Worm (Caenorhabditis elegans) whole organism, young adult: ENCODE measurements around the gene F01E11.18.

Experiments used
- B0019.2 ChIP-seq: fragments of 200-800 bp; sonication (Bioruptor generic); conservative IDR thresholded peaks from 2 replicates; pipeline ENCODE4 v1.3.6; 2022; ENCODE audit warnings: missing genetic modification reagents, missing genetic modification characterization, missing compliant biosample characterization
- C06A6.2 ChIP-seq: fragments of 200-800 bp; sonication (Bioruptor generic); conservative IDR thresholded peaks from 2 replicates; pipeline ENCODE4 v1.3.6; 2022; ENCODE audit warnings: missing genetic modification characterization, missing compliant biosample characterization
- D2030.7 ChIP-seq: fragments of 200-800 bp; sonication (Bioruptor generic); IDR thresholded peaks from 2 replicates; pipeline ENCODE4 v1.3.6; 2022; ENCODE audit warnings: missing genetic modification reagents, missing genetic modification characterization, missing compliant biosample characterization
- F22D6.2 ChIP-seq: sonication (generic microtip); optimal IDR thresholded peaks from 2 replicates; lab custom pipeline; 2016; ENCODE audit warnings: mild to moderate bottlenecking, missing genetic modification characterization, missing compliant biosample characterization
- F57A8.1 ChIP-seq: fragments of 200-800 bp; sonication (Bioruptor generic); optimal IDR thresholded peaks from 2 replicates; lab custom pipeline; 2018; ENCODE audit warnings: mild to moderate bottlenecking, missing genetic modification characterization, moderate library complexity, missing compliant biosample characterization
- T26A5.8 ChIP-seq: sonication (generic microtip); optimal IDR thresholded peaks from 2 replicates; lab custom pipeline; 2016; ENCODE audit warnings: missing genetic modification characterization, missing compliant biosample characterization
- bed-2 ChIP-seq: fragments of 200-800 bp; sonication (Bioruptor generic); IDR thresholded peaks from 2 replicates; pipeline ENCODE4 v1.3.6; 2022; ENCODE audit warnings: missing genetic modification reagents, missing genetic modification characterization, missing compliant biosample characterization
- cebp-1 ChIP-seq, 2 experiments: fragments of 200-800 bp in 1 of 2; sonication (Bioruptor generic) in 1 of 2; sonication (generic microtip) in 1 of 2; IDR thresholded peaks in 1 of 2; optimal IDR thresholded peaks in 1 of 2; 2 replicates each; pipeline versions ENCODE4 v1.3.6 to Lab custom; 2017 to 2022; ENCODE audit warnings: missing compliant biosample characterization in 2 of 2, missing genetic modification characterization in 2 of 2, mild to moderate bottlenecking in 1 of 2, missing genetic modification reagents in 1 of 2, moderate library complexity in 1 of 2
- cebp-2 ChIP-seq: fragments of 200-800 bp; sonication (Bioruptor generic); IDR thresholded peaks from 2 replicates; pipeline ENCODE4 v1.3.6; 2022; ENCODE audit warnings: missing genetic modification characterization, missing compliant biosample characterization
- ceh-27 ChIP-seq: fragments of 200-800 bp; sonication (Bioruptor generic); optimal IDR thresholded peaks from 2 replicates; lab custom pipeline; 2018; ENCODE audit warnings: mild to moderate bottlenecking, missing genetic modification characterization, moderate library complexity, missing compliant biosample characterization
- ceh-91 ChIP-seq: fragments of 200-800 bp; sonication (Bioruptor generic); IDR thresholded peaks from 2 replicates; pipeline ENCODE4 v1.3.6; 2022; ENCODE audit warnings: missing genetic modification reagents, missing genetic modification characterization, missing compliant biosample characterization
- die-1 ChIP-seq: sonication (generic microtip); optimal IDR thresholded peaks from 2 replicates; lab custom pipeline; 2016; ENCODE audit warnings: missing genotype, mild to moderate bottlenecking, missing genetic modification characterization, missing compliant biosample characterization
- dpl-1 ChIP-seq: fragments of 150-350 bp; optimal IDR thresholded peaks from 2 replicates; lab custom pipeline; 2014; ENCODE audit warnings: missing biosample characterization, missing genetic modification reagents, missing genetic modification characterization
- him-1 ChIP-seq: sonication (generic microtip); optimal IDR thresholded peaks from 2 replicates; lab custom pipeline; 2016; ENCODE audit warnings: missing genotype, missing genetic modification reagents, missing genetic modification characterization, missing compliant biosample characterization
- hmg-1.2 ChIP-seq: fragments of 200-800 bp; sonication (Bioruptor generic); IDR thresholded peaks from 2 replicates; pipeline ENCODE4 v1.3.6; 2022; ENCODE audit warnings: missing genetic modification reagents, missing genetic modification characterization, missing compliant biosample characterization
- hsf-1 ChIP-seq: fragments of 200-800 bp; sonication (Bioruptor generic); IDR thresholded peaks from 2 replicates; pipeline ENCODE4 v1.3.6; 2022; ENCODE audit warnings: missing genetic modification reagents, missing genetic modification characterization, missing compliant biosample characterization
- let-526 ChIP-seq: fragments of 200-800 bp; sonication (Bioruptor generic); IDR thresholded peaks from 2 replicates; pipeline ENCODE4 v1.3.6; 2022; ENCODE audit warnings: missing genetic modification reagents, missing genetic modification characterization, missing compliant biosample characterization
- lin-54 ChIP-seq: fragments of 200-800 bp; sonication (Bioruptor generic); optimal IDR thresholded peaks from 2 replicates; lab custom pipeline; 2018; ENCODE audit warnings: mild to moderate bottlenecking, missing genetic modification characterization, missing compliant biosample characterization
- lsl-1 ChIP-seq: fragments of 200-800 bp; sonication (Bioruptor generic); optimal IDR thresholded peaks from 2 replicates; lab custom pipeline; 2018; ENCODE audit warnings: mild to moderate bottlenecking, missing genetic modification characterization, moderate library complexity, missing compliant biosample characterization
- madf-10 ChIP-seq: sonication (generic microtip); optimal IDR thresholded peaks from 2 replicates; lab custom pipeline; 2016; ENCODE audit warnings: mild to moderate bottlenecking, missing genetic modification characterization, missing compliant biosample characterization
- nfya-1 ChIP-seq: sonication (generic microtip); optimal IDR thresholded peaks from 2 replicates; lab custom pipeline; 2017; ENCODE audit warnings: antibody characterized with exemption, missing compliant biosample characterization, missing genetic modification characterization, borderline replicate concordance; ENCODE audit not compliant: insufficient read depth
- nhr-179 ChIP-seq: sonication (generic microtip); optimal IDR thresholded peaks from 2 replicates; lab custom pipeline; 2016; ENCODE audit warnings: mild to moderate bottlenecking, missing genetic modification characterization, missing compliant biosample characterization
- nhr-27 ChIP-seq: fragments of 200-800 bp; sonication (Bioruptor generic); optimal IDR thresholded peaks from 2 replicates; lab custom pipeline; 2018; ENCODE audit warnings: mild to moderate bottlenecking, missing genetic modification characterization, moderate library complexity, missing compliant biosample characterization
- pha-4 ChIP-seq: fragments of 150-350 bp; sonication (generic microtip); optimal IDR thresholded peaks from 2 replicates; lab custom pipeline; 2014; ENCODE audit warnings: missing biosample characterization, missing genetic modification reagents, missing genetic modification characterization
- rpc-1 ChIP-seq, 2 experiments: fragments of 150-350 bp in 1 of 2; sonication (generic microtip) in 1 of 2; optimal IDR thresholded peaks; 2 replicates each; lab custom pipeline; 2014 to 2018; ENCODE audit warnings: missing biosample characterization in 1 of 2, missing genetic modification characterization in 1 of 2, missing genetic modification reagents in 1 of 2, missing genotype in 1 of 2
- snpc-1.3 ChIP-seq: sonication (generic microtip); optimal IDR thresholded peaks from 2 replicates; lab custom pipeline; 2017; ENCODE audit warnings: missing genetic modification characterization, mild to moderate bottlenecking, missing compliant biosample characterization, antibody characterized with exemption, moderate library complexity, missing genotype, missing genetic modification reagents; ENCODE audit not compliant: insufficient read depth
- snpc-4 ChIP-seq, 5 experiments: fragments of 150-350 bp in 1 of 5; sonication (generic microtip) in 4 of 5; optimal IDR thresholded peaks; 2 replicates each; lab custom pipeline; 2014 to 2018; ENCODE audit warnings: missing genetic modification characterization in 5 of 5, missing biosample characterization in 3 of 5, antibody characterized with exemption in 2 of 5, mild to moderate bottlenecking in 2 of 5, missing compliant biosample characterization in 2 of 5, missing genotype in 2 of 5, moderate library complexity in 2 of 5, missing genetic modification reagents in 1 of 5
- tbp1 ChIP-seq: fragments of 200-800 bp; sonication (Bioruptor generic); optimal IDR thresholded peaks from 2 replicates; lab custom pipeline; 2018; ENCODE audit warnings: mild to moderate bottlenecking, missing genetic modification characterization, missing compliant biosample characterization
- unc-62 ChIP-seq: fragments of 150-350 bp; optimal IDR thresholded peaks from 2 replicates; lab custom pipeline; 2014; ENCODE audit warnings: missing biosample characterization, missing genetic modification reagents, missing genetic modification characterization
- xnd-1 ChIP-seq: sonication (generic microtip); optimal IDR thresholded peaks from 2 replicates; lab custom pipeline; 2016; ENCODE audit warnings: missing genotype, missing genetic modification reagents, missing genetic modification characterization, missing compliant biosample characterization
- ztf-25 ChIP-seq: fragments of 200-800 bp; sonication (Bioruptor generic); IDR thresholded peaks from 2 replicates; pipeline ENCODE4 v1.3.6; 2022; ENCODE audit warnings: missing genetic modification reagents, missing genetic modification characterization, missing compliant biosample characterization
- ztf-3 ChIP-seq: fragments of 200-800 bp; sonication (Bioruptor generic); optimal IDR thresholded peaks from 2 replicates; lab custom pipeline; 2018; ENCODE audit warnings: mild to moderate bottlenecking, missing genetic modification characterization, missing compliant biosample characterization

F01E11.18 gene

DNA sequence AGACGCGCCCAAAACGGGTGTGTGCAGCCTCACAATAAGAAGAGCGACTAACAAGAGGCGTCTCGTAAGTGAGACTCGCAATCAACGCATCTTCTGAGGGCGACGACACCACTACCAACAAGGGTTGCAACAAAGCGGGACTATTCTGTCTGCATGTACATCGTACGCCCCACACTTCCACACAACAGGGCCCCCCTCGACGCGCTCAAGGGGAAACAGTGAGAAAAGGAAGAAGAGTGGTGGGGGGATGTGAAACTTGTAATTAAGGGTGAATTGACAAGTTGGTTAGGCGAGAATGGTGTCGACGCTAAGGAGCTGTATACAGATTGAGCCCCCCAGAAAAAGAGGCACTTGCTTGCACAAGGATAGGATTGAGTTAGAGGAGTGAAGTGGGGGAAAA lies 36.1 kb upstream of the F01E11.18 start:
- TF ChIP-seq cebp-1 (GFP tag; IDR thresholded peaks at IDR 0.05; lab: Robert Waterston, UW) (no peak), cebp-1 (tag; optimal IDR thresholded peaks at IDR 0.05; lab: Kevin White, UChicago) (no peak), bed-2 (GFP tag; lab: Robert Waterston, UW) (no peak), F57A8.1 (GFP tag; lab: Kevin White, UChicago) (no peak), tbp1 (GFP tag; lab: Kevin White, UChicago) (no peak), ceh-91 (GFP tag; lab: Robert Waterston, UW) (no peak), B0019.2 (GFP tag; lab: Robert Waterston, UW) (no peak), snpc-1.3 (tag; lab: Kevin White, UChicago) (no peak), madf-10 (tag; lab: Kevin White, UChicago) (no peak), dpl-1 (GFP tag; lab: Kevin White, UChicago) (no peak), F22D6.2 (no peak), lsl-1 (GFP tag; lab: Kevin White, UChicago) (no peak), hsf-1 (GFP tag; lab: Robert Waterston, UW) (no peak), C06A6.2 (GFP tag; lab: Robert Waterston, UW) (no peak), unc-62 (no peak), him-1 (tag; lab: Kevin White, UChicago) (no peak)
- TF ChIP-seq, all 124 proteins: peak for 0

DNA sequence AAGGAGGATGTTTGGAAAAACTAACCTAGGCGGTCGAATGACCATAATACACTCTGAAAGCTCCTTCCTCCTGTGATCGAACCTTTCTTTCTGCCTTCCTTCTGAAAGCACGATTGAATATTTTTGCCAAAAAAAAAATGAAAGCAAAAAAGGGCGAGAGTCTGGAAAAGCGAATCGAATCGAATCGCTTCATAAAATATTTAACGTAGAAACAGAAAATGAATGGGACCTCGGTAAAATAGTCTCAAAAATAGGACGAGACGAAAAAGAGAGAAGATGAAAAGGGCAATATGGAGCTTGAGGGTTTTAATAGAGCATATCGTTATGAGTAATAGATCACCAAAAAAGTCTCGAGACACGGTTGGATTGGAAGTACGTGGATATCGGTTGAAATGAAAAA lies 33.1 kb upstream of the F01E11.18 start, which contains the start of gene inx-1:
Gene inx-1, minus strand, starts transcription at position 101 of the 400 bp plus-strand sequence.
- TF ChIP-seq ztf-3 (no peak), rpc-1 (optimal IDR thresholded peaks at IDR 0.05; lab: Kevin White, UChicago) (no peak), rpc-1 (tag; optimal IDR thresholded peaks at IDR 0.05; lab: Kevin White, UChicago) (no peak), pha-4 (tag; lab: Kevin White, UChicago) (no peak), nhr-179 (tag; lab: Kevin White, UChicago) (no peak), B0019.2 (GFP tag; lab: Robert Waterston, UW) (no peak), snpc-4 (GFP tag; optimal IDR thresholded peaks at IDR 0.05; lab: Kevin White, UChicago) (no peak), snpc-4 (tag; optimal IDR thresholded peaks at IDR 0.05; lab: Kevin White, UChicago) (no peak), hmg-1.2 (GFP tag; lab: Robert Waterston, UW) (no peak), cebp-2 (GFP tag; lab: Robert Waterston, UW) (no peak), ceh-91 (GFP tag; lab: Robert Waterston, UW) (no peak), F22D6.2 (no peak), xnd-1 (no peak), let-526 (GFP tag; lab: Robert Waterston, UW) (no peak), D2030.7 (GFP tag; lab: Robert Waterston, UW) (no peak)

DNA sequence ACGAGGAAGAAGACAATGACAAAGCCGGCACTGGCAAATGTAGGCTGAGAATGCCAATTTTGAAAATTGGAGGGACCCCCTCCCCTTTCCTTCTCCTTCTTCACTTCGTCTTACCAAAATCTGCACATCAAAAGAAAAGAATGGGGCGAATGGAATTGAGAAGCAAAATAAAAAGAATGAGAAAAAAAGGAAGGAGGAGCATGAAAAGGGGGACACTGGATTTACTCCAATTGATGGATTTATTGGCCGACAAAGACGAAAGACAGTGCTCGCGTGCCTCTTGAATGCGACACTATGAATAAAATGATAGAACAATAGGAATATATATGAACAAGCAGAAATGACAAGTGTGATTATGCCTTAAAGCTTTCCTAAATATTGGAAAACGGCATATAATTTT lies 30.5 kb upstream of the F01E11.18 start:
- TF ChIP-seq ceh-27 (GFP tag; lab: Kevin White, UChicago), result peak; percentile 10
- no peak for TF ChIP-seq nfya-1 (tag; lab: Kevin White, UChicago)

DNA sequence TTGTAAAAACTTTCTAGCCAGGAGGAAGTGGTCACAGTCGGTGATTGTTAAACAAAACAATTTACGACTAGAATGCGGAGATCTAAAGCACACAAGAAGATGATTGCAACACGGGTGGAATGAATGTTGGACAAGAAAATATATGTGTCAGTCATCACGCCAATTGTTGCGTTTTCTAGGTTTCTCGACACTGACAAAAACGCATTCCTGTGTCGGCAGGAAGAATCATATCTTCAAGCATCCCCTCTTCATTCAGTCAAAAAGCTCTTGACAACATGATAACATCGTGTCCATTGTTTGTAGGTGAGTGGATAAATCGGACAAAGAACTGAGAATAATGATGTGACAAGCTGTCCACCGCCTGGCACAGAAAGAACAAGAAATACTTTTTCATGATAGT lies 29.9 kb upstream of the F01E11.18 start:
- TF ChIP-seq T26A5.8 (tag; lab: Kevin White, UChicago) (no peak), die-1 (tag; lab: Kevin White, UChicago) (no peak), lin-54 (GFP tag; lab: Kevin White, UChicago) (no peak), nhr-27 (no peak), ceh-27 (GFP tag; lab: Kevin White, UChicago) (no peak), ztf-25 (GFP tag; lab: Robert Waterston, UW) (no peak)
